Fruit fly (Drosophila melanogaster): ENCODE data around the gene Vha100-1.
A peak's percentile ranks its signal among the peaks of the same experiment; 100 is the strongest.

The Vha100-1 gene

DNA sequence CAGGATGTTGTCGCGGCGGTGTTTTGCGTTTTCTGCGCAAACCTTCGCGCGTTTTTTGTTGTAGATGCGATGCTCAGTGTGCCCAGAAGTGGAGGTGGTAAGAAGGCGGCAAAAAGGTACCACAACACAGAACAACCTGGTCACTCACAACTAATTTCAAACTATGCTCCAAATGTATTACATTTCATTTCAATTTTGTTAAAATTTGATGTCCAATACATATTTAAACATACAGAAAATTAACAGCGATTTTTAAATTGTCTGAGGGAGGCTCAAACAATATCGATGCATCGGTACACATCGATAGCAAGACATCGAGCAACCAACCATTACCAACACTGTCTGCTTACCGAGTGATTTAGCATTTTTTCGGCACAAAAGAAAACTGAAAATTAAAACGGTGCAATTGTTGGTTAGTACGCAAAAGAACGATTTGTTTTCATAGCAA is 22.2 kb downstream of the Vha100-1 start, which contains the start of the genes Slbp and Rpn2 (continued):
- TF ChIP-seq CG7839 (tag; optimal IDR thresholded peaks at IDR 0.05) (no peak), dimm (GFP tag; IDR thresholded peaks at IDR 0.05) (no peak), Side (GFP tag; optimal IDR thresholded peaks at IDR 0.05) (peak; percentile 60), Chrac-16 (GFP tag; optimal IDR thresholded peaks at IDR 0.05) (peak; percentile 10), CG32532 (GFP tag; IDR thresholded peaks at IDR 0.05) (0 out of 2 replicates have a peak, but pooled peaks have one; percentile 33), ac (GFP tag; optimal IDR thresholded peaks at IDR 0.05) (no peak), CG7786 (GFP tag; optimal IDR thresholded peaks at IDR 0.05) (peak; percentile 55), zfh2 (GFP tag; optimal IDR thresholded peaks at IDR 0.05) (peak; percentile 66), MBD-R2 (GFP tag; IDR thresholded peaks at IDR 0.05) (peak; percentile 90), tio (GFP tag; optimal IDR thresholded peaks at IDR 0.05) (no peak), CG14965 (GFP tag; optimal IDR thresholded peaks at IDR 0.05; ENCODE audit: borderline replicate concordance) (no peak), stc (GFP tag; IDR thresholded peaks at IDR 0.05) (no peak), ap (GFP tag; IDR thresholded peaks at IDR 0.05) (no peak), CG9876 (GFP tag; optimal IDR thresholded peaks at IDR 0.05) (peak; percentile 7), unc-4 (GFP tag; IDR thresholded peaks at IDR 0.05; ENCODE audit: partially characterized antibody) (peak; percentile 97), fd3F (GFP tag; optimal IDR thresholded peaks at IDR 0.05) (no peak), H15 (GFP tag; IDR thresholded peaks at IDR 0.05) (no peak), ssp (GFP tag; IDR thresholded peaks at IDR 0.05) (peak; percentile 34; the same call in 1 of the 2 replicates), CkIIα-i1 (GFP tag; IDR thresholded peaks at IDR 0.05) (no peak), gt (GFP tag; IDR thresholded peaks at IDR 0.05) (no peak), CG10654 (GFP tag; optimal IDR thresholded peaks at IDR 0.05) (no peak), Camta (GFP tag; optimal IDR thresholded peaks at IDR 0.05) (peak; percentile 3), D19B (GFP tag; optimal IDR thresholded peaks at IDR 0.05) (no peak), grau (tag; optimal IDR thresholded peaks at IDR 0.05) (peak; percentile 50), CG17612 (GFP tag; IDR thresholded peaks at IDR 0.05) (no peak), CG31441 (GFP tag; IDR thresholded peaks at IDR 0.05) (0 out of 2 replicates have a peak, but pooled peaks have one; percentile 20), Myb (GFP tag; optimal IDR thresholded peaks at IDR 0.05) (peak; percentile 82), cas (GFP tag; IDR thresholded peaks at IDR 0.05) (no peak), Nf-YC (tag; optimal IDR thresholded peaks at IDR 0.05) (peak; percentile 53), TFAM (GFP tag; optimal IDR thresholded peaks at IDR 0.05) (no peak), trh (GFP tag; optimal IDR thresholded peaks at IDR 0.05) (no peak), klu (GFP tag; IDR thresholded peaks at IDR 0.05) (no peak), corto (GFP tag; optimal IDR thresholded peaks at IDR 0.05) (no peak), CG2678 (tag; optimal IDR thresholded peaks at IDR 0.05) (peak; percentile 34), CG14050 (GFP tag; IDR thresholded peaks at IDR 0.05) (no peak), CoRest (tag; optimal IDR thresholded peaks at IDR 0.05) (peak; percentile 50), eyg (GFP tag; optimal IDR thresholded peaks at IDR 0.05) (peak; percentile 53), ham (GFP tag; IDR thresholded peaks at IDR 0.05) (no peak), CG14710 (tag; optimal IDR thresholded peaks at IDR 0.05) (peak; percentile 83), CG31365 (tag; optimal IDR thresholded peaks at IDR 0.05) (no peak), en (GFP tag; optimal IDR thresholded peaks at IDR 0.05) (peak; percentile 15), CG5245 (GFP tag; optimal IDR thresholded peaks at IDR 0.05) (no peak), Xbp1 (GFP tag; optimal IDR thresholded peaks at IDR 0.05) (peak; percentile 40), Xrp1 (GFP tag; IDR thresholded peaks at IDR 0.05) (no peak), CG32767 (GFP tag; IDR thresholded peaks at IDR 0.05) (0 out of 2 replicates have a peak, but pooled peaks have one; percentile 9), CG2116 (GFP tag; optimal IDR thresholded peaks at IDR 0.05) (peak; percentile 95), CG17359 (tag; optimal IDR thresholded peaks at IDR 0.05) (no peak), CG10321 (GFP tag; IDR thresholded peaks at IDR 0.05) (no peak), CG4424 (GFP tag; optimal IDR thresholded peaks at IDR 0.05) (no peak), CG13624 (GFP tag; optimal IDR thresholded peaks at IDR 0.05) (peak; percentile 62), maf-S (GFP tag; optimal IDR thresholded peaks at IDR 0.05) (peak; percentile 68), D19A (tag; optimal IDR thresholded peaks at IDR 0.05) (no peak)
